Worm (Caenorhabditis elegans): ENCODE results near the gene itm-2.

ce11 chrX:5485284-5485927 is 40.4 kb downstream of the itm-2 start:
- TF ChIP-seq ztf-11 (tag; optimal IDR thresholded peaks at IDR 0.05) (no peak), lin-15B (tag; optimal IDR thresholded peaks at IDR 0.05) (no peak), unc-62 (GFP tag; optimal IDR thresholded peaks at IDR 0.05 in 1 of 2) (no peak), unc-62 (tag; optimal IDR thresholded peaks at IDR 0.05) (no peak), ceh-28 (tag; optimal IDR thresholded peaks at IDR 0.05) (no peak), skn-1 (tag; optimal IDR thresholded peaks at IDR 0.05) (no peak), zip-2 (tag; optimal IDR thresholded peaks at IDR 0.05) (no peak), ama-1 (optimal IDR thresholded peaks at IDR 0.05) (no peak), F26F4.8 (GFP tag; conservative IDR thresholded peaks at IDR 0.05) (no peak)

Measured in whole organism, L4 larva.